Worm (Caenorhabditis elegans) whole organism, L1 larva: ENCODE measurements around the gene T02H6.1.

Experiments used
- C04F5.9 ChIP-seq: sonication (generic microtip); optimal IDR thresholded peaks from 2 replicates; lab custom pipeline; 2016; ENCODE audit warnings: missing genetic modification characterization, missing compliant biosample characterization
- C16A3.4 ChIP-seq: fragments of 150-350 bp; optimal IDR thresholded peaks from 2 replicates; lab custom pipeline; 2014; ENCODE audit warnings: missing biosample characterization, missing genetic modification characterization
- C34B4.2 ChIP-seq: sonication (generic microtip); optimal IDR thresholded peaks from 2 replicates; lab custom pipeline; 2017; ENCODE audit warnings: mild to moderate bottlenecking, missing genetic modification characterization, missing compliant biosample characterization
- aha-1 ChIP-seq: fragments of 150-350 bp; optimal IDR thresholded peaks from 2 replicates; lab custom pipeline; 2014; ENCODE audit warnings: missing biosample characterization, missing genetic modification characterization
- alr-1 ChIP-seq: fragments of 200-800 bp; sonication (Bioruptor generic); optimal IDR thresholded peaks from 2 replicates; lab custom pipeline; 2018; ENCODE audit warnings: borderline replicate concordance, mild to moderate bottlenecking, missing genetic modification characterization, missing compliant biosample characterization
- aly-2 ChIP-seq: fragments of 150-350 bp; optimal IDR thresholded peaks from 2 replicates; lab custom pipeline; 2014; ENCODE audit warnings: missing biosample characterization, missing genetic modification characterization
- ama-1 ChIP-seq: fragments of 150-350 bp; optimal IDR thresholded peaks from 2 replicates; lab custom pipeline; 2014
- blmp-1 ChIP-seq: fragments of 150-350 bp; optimal IDR thresholded peaks from 2 replicates; lab custom pipeline; 2014; ENCODE audit warnings: missing biosample characterization, missing genetic modification characterization
- ceh-63 ChIP-seq: fragments of 200-800 bp; sonication (Bioruptor generic); optimal IDR thresholded peaks from 2 replicates; lab custom pipeline; 2018; ENCODE audit warnings: mild to moderate bottlenecking, missing genetic modification characterization, missing compliant biosample characterization
- ceh-8 ChIP-seq: fragments of 200-800 bp; sonication (Bioruptor generic); optimal IDR thresholded peaks from 2 replicates; lab custom pipeline; 2018; ENCODE audit warnings: mild to moderate bottlenecking, missing genetic modification characterization, moderate library complexity, missing compliant biosample characterization
- ceh-82 ChIP-seq, 3 experiments: fragments of 150-350 bp in 1 of 3; sonication (generic microtip) in 2 of 3; optimal IDR thresholded peaks; 2 replicates each; lab custom pipeline; 2014 to 2017; ENCODE audit warnings: missing biosample characterization in 3 of 3, missing genetic modification characterization in 3 of 3
- ceh-88 ChIP-seq: fragments of 200-800 bp; sonication (Bioruptor generic); IDR thresholded peaks from 2 replicates; pipeline ENCODE4 v1.3.6; 2022; ENCODE audit warnings: missing genetic modification characterization, missing compliant biosample characterization
- ceh-90 ChIP-seq: sonication (generic microtip); optimal IDR thresholded peaks from 2 replicates; lab custom pipeline; 2016; ENCODE audit warnings: missing genetic modification characterization, missing compliant biosample characterization
- ces-1 ChIP-seq: fragments of 150-350 bp; optimal IDR thresholded peaks from 2 replicates; lab custom pipeline; 2014; ENCODE audit warnings: missing biosample characterization, missing genetic modification reagents, missing genetic modification characterization
- dpl-1 ChIP-seq, 3 experiments: fragments of 150-350 bp in 2 of 3; sonication (generic microtip) in 1 of 3; optimal IDR thresholded peaks; 2 replicates each; lab custom pipeline; 2014 to 2017; ENCODE audit warnings: missing biosample characterization in 3 of 3, missing genetic modification characterization in 3 of 3, missing genetic modification reagents in 3 of 3
- dsc-1 ChIP-seq: sonication (generic microtip); optimal IDR thresholded peaks from 2 replicates; lab custom pipeline; 2016; ENCODE audit warnings: mild to moderate bottlenecking, missing genetic modification characterization, missing compliant biosample characterization
- efl-1 ChIP-seq, 4 experiments: fragments of 150-350 bp; optimal IDR thresholded peaks in 3 of 4; peaks in 1 of 4; 1 replicate in 1 of 4; 2 replicates in 3 of 4; lab custom pipeline; 2014; ENCODE audit warnings: missing biosample characterization in 2 of 4, missing genetic modification characterization in 2 of 4, missing genetic modification reagents in 2 of 4
- efl-3 ChIP-seq: fragments of 200-800 bp; sonication (Bioruptor generic); optimal IDR thresholded peaks from 2 replicates; lab custom pipeline; 2018; ENCODE audit warnings: mild to moderate bottlenecking, missing genetic modification characterization, missing compliant biosample characterization
- egl-13 ChIP-seq: sonication (generic microtip); optimal IDR thresholded peaks from 2 replicates; lab custom pipeline; 2016; ENCODE audit warnings: missing genotype, missing genetic modification reagents, missing genetic modification characterization, missing compliant biosample characterization
- egl-27 ChIP-seq, 2 experiments: fragments of 150-350 bp in 1 of 2; sonication (generic microtip); optimal IDR thresholded peaks; 3 replicates each; lab custom pipeline; 2017 to 2018; ENCODE audit warnings: missing biosample characterization in 2 of 2, missing genetic modification characterization in 2 of 2, missing genetic modification reagents in 2 of 2
- elt-2 ChIP-seq: sonication (generic microtip); optimal IDR thresholded peaks from 2 replicates; lab custom pipeline; 2016; ENCODE audit warnings: missing genetic modification characterization, mild to moderate bottlenecking, inconsistent platforms, missing compliant biosample characterization, missing genetic modification reagents
- fkh-10 ChIP-seq: sonication (generic microtip); optimal IDR thresholded peaks from 2 replicates; lab custom pipeline; 2017; ENCODE audit warnings: missing biosample characterization, missing genetic modification reagents, missing genetic modification characterization
- fkh-4 ChIP-seq: sonication (generic microtip); optimal IDR thresholded peaks from 2 replicates; lab custom pipeline; 2016; ENCODE audit warnings: missing compliant biosample characterization, missing genetic modification characterization, borderline replicate concordance
- fkh-8 ChIP-seq: sonication (generic microtip); optimal IDR thresholded peaks from 2 replicates; lab custom pipeline; 2016; ENCODE audit warnings: mild to moderate bottlenecking, missing genetic modification characterization, missing compliant biosample characterization
- fos-1 ChIP-seq: fragments of 150-350 bp; optimal IDR thresholded peaks from 2 replicates; lab custom pipeline; 2014; ENCODE audit warnings: missing biosample characterization, missing genetic modification characterization
- grh-1 ChIP-seq: fragments of 200-800 bp; sonication (Bioruptor generic); IDR thresholded peaks from 2 replicates; pipeline ENCODE4 v1.3.6; 2022; ENCODE audit warnings: missing genetic modification reagents, missing genetic modification characterization, missing compliant biosample characterization
- hlh-17 ChIP-seq: fragments of 200-800 bp; sonication (Bioruptor generic); optimal IDR thresholded peaks from 2 replicates; lab custom pipeline; 2018; ENCODE audit warnings: missing genetic modification characterization, mild to moderate bottlenecking, missing compliant biosample characterization, moderate library complexity, borderline replicate concordance
- irx-1 ChIP-seq: sonication (generic microtip); optimal IDR thresholded peaks from 2 replicates; lab custom pipeline; 2016; ENCODE audit warnings: missing genetic modification characterization, missing compliant biosample characterization
- isw-1 ChIP-seq: fragments of 200-800 bp; sonication (Bioruptor generic); IDR thresholded peaks from 2 replicates; pipeline ENCODE4 v1.3.6; 2022; ENCODE audit warnings: missing genetic modification characterization, missing compliant biosample characterization
- lin-13 ChIP-seq: fragments of 150-350 bp; optimal IDR thresholded peaks from 2 replicates; lab custom pipeline; 2014; ENCODE audit warnings: missing biosample characterization, missing genetic modification reagents, missing genetic modification characterization
- lin-14 ChIP-seq: fragments of 200-800 bp; sonication (Bioruptor generic); optimal IDR thresholded peaks from 2 replicates; lab custom pipeline; 2018; ENCODE audit warnings: mild to moderate bottlenecking, missing genetic modification characterization, moderate library complexity, missing compliant biosample characterization
- lsy-2 ChIP-seq, 2 experiments: fragments of 150-350 bp; optimal IDR thresholded peaks; 2 replicates each; lab custom pipeline; 2014; ENCODE audit warnings: missing biosample characterization in 2 of 2, missing genetic modification characterization in 2 of 2
- mab-9 ChIP-seq: fragments of 200-800 bp; sonication (Bioruptor generic); IDR thresholded peaks from 2 replicates; pipeline ENCODE4 v1.3.6; 2022; ENCODE audit warnings: missing genetic modification reagents, missing genetic modification characterization, missing compliant biosample characterization
- mef-2 ChIP-seq: fragments of 150-350 bp; optimal IDR thresholded peaks from 2 replicates; lab custom pipeline; 2014; ENCODE audit warnings: missing biosample characterization, missing genetic modification characterization
- nhr-12 ChIP-seq: sonication (generic microtip); optimal IDR thresholded peaks from 2 replicates; lab custom pipeline; 2017; ENCODE audit warnings: missing biosample characterization, missing genetic modification characterization
- nhr-28 ChIP-seq: fragments of 150-350 bp; optimal IDR thresholded peaks from 2 replicates; lab custom pipeline; 2014; ENCODE audit warnings: missing biosample characterization, missing genetic modification characterization
- nhr-47 ChIP-seq: sonication (generic microtip); optimal IDR thresholded peaks from 2 replicates; lab custom pipeline; 2016; ENCODE audit warnings: mild to moderate bottlenecking, missing genetic modification characterization, moderate library complexity, missing compliant biosample characterization
- nhr-71 ChIP-seq: sonication (generic microtip); optimal IDR thresholded peaks from 2 replicates; lab custom pipeline; 2016; ENCODE audit warnings: mild to moderate bottlenecking, missing genetic modification characterization, moderate library complexity, missing compliant biosample characterization
- nhr-77 ChIP-seq: fragments of 150-350 bp; optimal IDR thresholded peaks from 2 replicates; lab custom pipeline; 2014; ENCODE audit warnings: missing biosample characterization, missing genetic modification characterization
- nhr-90 ChIP-seq: sonication (generic microtip); optimal IDR thresholded peaks from 2 replicates; lab custom pipeline; 2016; ENCODE audit warnings: mild to moderate bottlenecking, missing genetic modification characterization, missing compliant biosample characterization; ENCODE audit not compliant: poor library complexity
- pag-3 ChIP-seq: sonication (generic microtip); optimal IDR thresholded peaks from 2 replicates; lab custom pipeline; 2017; ENCODE audit warnings: missing genetic modification characterization, mild to moderate bottlenecking, missing compliant biosample characterization, antibody characterized with exemption, borderline replicate concordance; ENCODE audit not compliant: insufficient read depth
- rnt-1 ChIP-seq: sonication (generic microtip); optimal IDR thresholded peaks from 2 replicates; lab custom pipeline; 2016; ENCODE audit warnings: mild to moderate bottlenecking, missing genetic modification characterization, moderate library complexity, missing compliant biosample characterization
- snpc-4 ChIP-seq: fragments of 150-350 bp; optimal IDR thresholded peaks from 2 replicates; lab custom pipeline; 2014; ENCODE audit warnings: missing biosample characterization, missing genetic modification characterization
- tlp-1 ChIP-seq: fragments of 150-350 bp; optimal IDR thresholded peaks from 2 replicates; lab custom pipeline; 2014; ENCODE audit warnings: missing biosample characterization, missing genetic modification characterization
- unc-86 ChIP-seq: sonication (generic microtip); optimal IDR thresholded peaks from 2 replicates; lab custom pipeline; 2016; ENCODE audit warnings: missing genetic modification characterization, missing compliant biosample characterization
- unc-98 ChIP-seq: fragments of 200-800 bp; sonication (Bioruptor generic); IDR thresholded peaks from 2 replicates; pipeline ENCODE4 v1.3.6; 2022; ENCODE audit warnings: missing genetic modification characterization, missing compliant biosample characterization
- zip-4 ChIP-seq: fragments of 200-800 bp; sonication (Bioruptor generic); optimal IDR thresholded peaks from 2 replicates; lab custom pipeline; 2018; ENCODE audit warnings: mild to moderate bottlenecking, missing genetic modification characterization, moderate library complexity, missing compliant biosample characterization
- ztf-11 ChIP-seq, 2 experiments: sonication (generic microtip); optimal IDR thresholded peaks; 2 replicates each; lab custom pipeline; 2016 to 2017; ENCODE audit warnings: missing genetic modification characterization in 2 of 2, missing biosample characterization in 1 of 2, missing compliant biosample characterization in 1 of 2
- ztf-4 ChIP-seq: fragments of 150-350 bp; optimal IDR thresholded peaks from 2 replicates; lab custom pipeline; 2014; ENCODE audit warnings: missing biosample characterization, missing genetic modification characterization

Gene T02H6.1

DNA sequence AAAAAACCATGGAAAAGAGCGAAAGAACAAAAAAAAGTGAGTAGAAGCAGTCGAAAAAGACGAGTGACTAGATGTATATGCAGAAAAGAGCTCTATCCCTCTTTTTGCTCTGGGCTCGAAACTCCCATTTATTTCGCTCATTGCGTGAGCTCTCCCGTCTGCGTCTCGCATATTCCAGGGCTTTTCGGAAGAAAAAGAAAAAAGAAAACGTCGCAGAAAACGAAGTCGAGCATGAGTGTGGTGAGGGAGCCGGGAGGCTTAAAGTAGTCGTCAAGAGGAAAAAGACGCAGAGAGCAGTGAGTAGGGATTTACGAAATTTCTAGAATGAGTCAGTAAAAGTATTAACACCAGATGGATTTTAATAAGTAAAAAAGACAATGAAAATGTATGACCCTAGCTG is 50.6 kb downstream of the T02H6.1 start (continued):
- TF ChIP-seq fkh-4 (tag; lab: Kevin White, UChicago) (no peak), nhr-47 (tag; lab: Kevin White, UChicago) (peak; percentile 60), snpc-4 (tag; lab: Kevin White, UChicago) (no peak), C04F5.9 (tag; lab: Kevin White, UChicago) (no peak), ceh-88 (GFP tag; lab: Robert Waterston, UW) (no peak), alr-1 (tag; lab: Kevin White, UChicago) (no peak), mab-9 (0 out of 2 replicates have a peak, but pooled peaks have one; percentile 42), egl-13 (peak; percentile 50), tlp-1 (tag; lab: Kevin White, UChicago) (no peak), hlh-17 (no peak), unc-98 (GFP tag; lab: Robert Waterston, UW) (no peak), nhr-12 (tag; lab: Kevin White, UChicago) (no peak), dsc-1 (tag; lab: Kevin White, UChicago) (peak; percentile 78), C34B4.2 (no peak), dpl-1 (GFP tag; optimal IDR thresholded peaks at IDR 0.05; lab: Kevin White, UChicago) (peak in 1 of 3 experiments; percentile 40), ztf-4 (tag; lab: Kevin White, UChicago) (no peak), efl-3 (GFP tag; lab: Kevin White, UChicago) (no peak), fkh-8 (tag; lab: Kevin White, UChicago) (peak; percentile 90), ceh-63 (no peak), isw-1 (GFP tag; lab: Robert Waterston, UW) (no peak; the same call in 1 of the 2 replicates), ceh-90 (tag; lab: Kevin White, UChicago) (no peak), zip-4 (GFP tag; lab: Kevin White, UChicago) (no peak), rnt-1 (tag; lab: Kevin White, UChicago) (peak; percentile 28), nhr-28 (tag; lab: Kevin White, UChicago) (no peak), grh-1 (GFP tag; lab: Robert Waterston, UW) (no peak), ces-1 (GFP tag; lab: Kevin White, UChicago) (no peak), aha-1 (no peak), nhr-77 (tag; lab: Kevin White, UChicago) (no peak), lin-14 (GFP tag; lab: Kevin White, UChicago) (peak; percentile 85), fkh-10 (GFP tag; lab: Kevin White, UChicago) (peak; percentile 61), C16A3.4 (tag; lab: Kevin White, UChicago) (no peak), ceh-8 (GFP tag; lab: Kevin White, UChicago) (no peak), pag-3 (no peak), fos-1 (tag; lab: Kevin White, UChicago) (peak; percentile 12), unc-86 (tag; lab: Kevin White, UChicago) (peak; percentile 35), lin-13 (GFP tag; lab: Kevin White, UChicago) (no peak), lsy-2 (tag; optimal IDR thresholded peaks at IDR 0.05; lab: Kevin White, UChicago) (peak; percentile 24 to 67), elt-2 (tag; lab: Kevin White, UChicago) (no peak), efl-1 (optimal IDR thresholded peaks at IDR 0.05; lab: Kevin White, UChicago) (peak; percentile 33 to 35), efl-1 (GFP tag; optimal IDR thresholded peaks at IDR 0.05 in 1 of 2; lab: Kevin White, UChicago) (peak in 1 of 2 experiments; percentile 81), nhr-90 (tag; lab: Kevin White, UChicago) (no peak), nhr-71 (peak; percentile 68), blmp-1 (tag; lab: Kevin White, UChicago) (no peak), irx-1 (tag; lab: Kevin White, UChicago) (no peak), ama-1 (lab: Kevin White, UChicago) (no peak), ceh-82 (tag; optimal IDR thresholded peaks at IDR 0.05; lab: Kevin White, UChicago) (peak; percentile 36 to 60 (median 60)), egl-27 (tag; optimal IDR thresholded peaks at IDR 0.05; lab: Kevin White, UChicago) (no peak), ztf-11 (tag; optimal IDR thresholded peaks at IDR 0.05; lab: Kevin White, UChicago) (no peak), mef-2 (tag; lab: Kevin White, UChicago) (no peak), aly-2 (tag; lab: Kevin White, UChicago) (no peak)
